Worm (Caenorhabditis elegans): ENCODE results near the gene scl-2.

scl-2 gene

DNA sequence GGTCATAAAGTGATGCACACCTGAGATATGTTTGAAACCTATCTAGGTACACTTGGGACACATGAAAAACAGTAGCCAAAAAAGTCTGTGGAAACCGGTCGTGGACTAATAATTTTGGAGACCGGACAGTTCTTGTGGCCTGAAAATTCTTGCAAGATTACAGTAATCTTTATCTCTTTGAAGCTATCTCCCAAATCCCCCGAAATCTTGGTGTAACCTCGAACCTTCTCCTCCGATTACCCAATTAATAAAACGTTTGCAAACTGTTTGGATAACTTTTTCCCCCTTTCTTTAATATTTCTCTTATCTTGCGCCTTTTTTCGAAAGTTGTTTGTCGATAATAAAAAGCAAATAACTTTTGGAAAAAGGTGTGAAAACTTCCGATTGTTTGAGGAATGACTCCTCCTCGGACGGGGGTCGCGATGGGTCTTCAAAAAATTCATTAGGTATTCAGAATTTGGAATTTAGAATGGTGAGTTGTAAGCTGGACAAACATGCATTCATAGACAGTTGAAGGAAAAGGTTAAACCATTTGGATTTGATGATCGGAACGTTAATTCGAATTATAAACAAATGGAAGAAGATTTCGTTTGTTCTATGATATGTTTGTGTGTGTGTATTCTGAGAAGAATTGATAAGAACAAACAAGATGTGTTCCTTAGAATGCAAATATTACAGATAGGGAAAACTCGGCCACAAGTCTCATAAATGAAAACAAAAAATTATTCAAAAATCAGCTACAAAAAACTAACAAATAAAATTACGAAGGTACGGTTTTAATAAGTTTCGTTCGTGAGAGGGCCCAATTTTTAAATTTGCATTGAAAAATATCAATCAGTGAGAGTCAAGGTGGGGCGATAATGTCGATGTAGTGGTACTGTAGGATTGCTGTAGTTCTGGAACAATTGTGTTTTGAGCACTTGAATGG lies 25.6 kb downstream of the scl-2 start (continued):
- TF ChIP-seq ceh-82 (tag; optimal IDR thresholded peaks at IDR 0.05) (no peak), jun-1 (tag; optimal IDR thresholded peaks at IDR 0.05) (no peak), nhr-77 (tag; optimal IDR thresholded peaks at IDR 0.05) (no peak), pha-4 (tag; optimal IDR thresholded peaks at IDR 0.05) (peak; percentile 24), unc-62 (GFP tag; optimal IDR thresholded peaks at IDR 0.05) (no peak), elt-2 (tag; optimal IDR thresholded peaks at IDR 0.05) (no peak), nhr-237 (tag; optimal IDR thresholded peaks at IDR 0.05) (no peak), ztf-11 (tag; optimal IDR thresholded peaks at IDR 0.05) (no peak), ceh-16 (tag; optimal IDR thresholded peaks at IDR 0.05) (no peak), nhr-25 (tag; optimal IDR thresholded peaks at IDR 0.05) (peak; percentile 3), nhr-23 (tag; optimal IDR thresholded peaks at IDR 0.05) (no peak)

DNA sequence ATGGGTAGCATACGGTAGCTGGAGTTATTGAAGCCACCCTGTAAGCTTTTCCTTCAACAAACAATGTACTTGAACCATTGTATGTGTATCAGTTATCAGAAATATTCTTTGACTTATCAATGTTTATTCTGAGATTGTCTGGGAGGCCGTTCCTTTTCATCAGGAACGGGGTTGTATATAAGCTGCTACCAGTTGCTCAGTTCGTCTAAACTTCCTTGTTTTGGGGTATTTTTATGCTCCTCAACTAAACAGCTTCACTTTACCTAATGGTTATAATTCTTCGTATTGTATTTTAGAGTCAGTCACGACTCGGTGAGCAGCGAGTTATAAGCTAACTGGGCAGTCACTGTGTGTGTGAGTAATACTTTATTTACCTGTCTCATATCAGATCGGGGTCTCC lies 28.2 kb downstream of the scl-2 start:
- TF ChIP-seq pha-4 (tag; optimal IDR thresholded peaks at IDR 0.05), result peak; percentile 17
- no peak for TF ChIP-seq ceh-9 (tag; optimal IDR thresholded peaks at IDR 0.05)
- TF ChIP-seq nfya-1 (tag; optimal IDR thresholded peaks at IDR 0.05; ENCODE audit: insufficient read depth), result no peak

DNA sequence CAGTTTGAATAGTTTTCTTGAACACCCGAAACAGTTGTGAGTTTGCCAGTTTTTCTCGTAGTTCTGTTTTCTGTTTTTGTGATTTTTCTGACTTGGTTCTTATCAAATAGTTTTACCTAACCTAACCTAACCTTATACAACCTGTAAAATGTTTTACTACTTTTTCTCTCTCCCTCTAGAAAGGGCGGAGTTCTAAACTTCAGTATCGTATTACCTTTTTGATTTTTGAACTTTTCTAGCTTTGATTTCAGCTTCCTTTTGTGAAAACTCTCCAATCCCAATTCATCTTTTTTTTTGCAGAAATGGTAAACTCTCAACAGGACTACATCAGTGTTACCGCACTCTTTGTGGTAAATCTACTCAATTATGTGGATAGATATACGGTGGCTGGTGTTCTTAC lies 29.2 kb downstream of the scl-2 start, which contains the start of gene spin-2:
Gene spin-2 (plus strand): TSS at position 301 of the 400 bp plus-strand sequence.
- TF ChIP-seq R02D3.7 (tag; optimal IDR thresholded peaks at IDR 0.05) (no peak), lin-39 (tag; optimal IDR thresholded peaks at IDR 0.05) (no peak), snpc-4 (tag; optimal IDR thresholded peaks at IDR 0.05) (no peak), zag-1 (tag; optimal IDR thresholded peaks at IDR 0.05) (no peak), ztf-11 (tag; optimal IDR thresholded peaks at IDR 0.05) (no peak), nhr-76 (tag; optimal IDR thresholded peaks at IDR 0.05) (no peak), ama-1 (optimal IDR thresholded peaks at IDR 0.05) (no peak), ceh-9 (tag; optimal IDR thresholded peaks at IDR 0.05) (no peak), hmg-11 (tag; optimal IDR thresholded peaks at IDR 0.05) (no peak), ztf-4 (tag; optimal IDR thresholded peaks at IDR 0.05) (no peak)

DNA sequence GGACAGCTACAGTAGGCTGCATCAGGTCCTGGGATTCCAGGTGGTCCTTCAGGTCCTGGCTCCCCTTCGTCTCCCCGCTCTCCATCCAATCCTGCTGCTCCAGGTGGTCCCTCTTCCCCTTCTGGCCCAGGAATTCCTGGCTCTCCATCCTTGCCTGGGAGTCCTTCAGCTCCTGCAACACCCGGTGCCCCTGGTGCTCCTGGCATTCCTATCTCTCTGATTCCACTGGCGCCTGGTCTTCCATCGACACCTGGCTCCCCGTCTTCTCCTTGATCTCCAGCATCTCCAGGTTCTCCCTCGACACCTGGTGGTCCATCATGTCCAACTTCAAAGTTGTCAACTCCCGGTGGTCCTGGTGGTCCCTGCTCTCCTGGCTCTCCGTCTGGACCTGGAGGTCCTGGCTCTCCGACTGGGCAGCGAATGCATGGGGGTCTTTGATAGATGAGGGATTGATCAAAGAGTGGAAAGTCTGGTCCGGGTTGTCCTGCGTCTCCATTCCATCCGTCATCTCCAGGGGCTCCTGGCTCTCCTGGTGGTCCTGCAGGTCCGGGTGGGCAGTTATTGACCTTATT lies 32.2 kb downstream of the scl-2 start:
- no peak for TF ChIP-seq skn-1 (tag; optimal IDR thresholded peaks at IDR 0.05)
- no peak for TF ChIP-seq nhr-11 (tag; optimal IDR thresholded peaks at IDR 0.05)
- no peak for TF ChIP-seq daf-12 (tag; optimal IDR thresholded peaks at IDR 0.05)
- no peak for TF ChIP-seq elt-3 (tag; optimal IDR thresholded peaks at IDR 0.05)
- no peak for TF ChIP-seq ztf-4 (tag; optimal IDR thresholded peaks at IDR 0.05)
- no peak for TF ChIP-seq fos-1 (tag; optimal IDR thresholded peaks at IDR 0.05)
- no peak for TF ChIP-seq lin-39 (tag; optimal IDR thresholded peaks at IDR 0.05)
- no peak for TF ChIP-seq ceh-82 (tag; optimal IDR thresholded peaks at IDR 0.05)
- no peak for TF ChIP-seq zag-1 (tag; optimal IDR thresholded peaks at IDR 0.05)
- no peak for TF ChIP-seq nhr-12 (tag; optimal IDR thresholded peaks at IDR 0.05)
- TF ChIP-seq nhr-28 (tag; optimal IDR thresholded peaks at IDR 0.05), result no peak

DNA sequence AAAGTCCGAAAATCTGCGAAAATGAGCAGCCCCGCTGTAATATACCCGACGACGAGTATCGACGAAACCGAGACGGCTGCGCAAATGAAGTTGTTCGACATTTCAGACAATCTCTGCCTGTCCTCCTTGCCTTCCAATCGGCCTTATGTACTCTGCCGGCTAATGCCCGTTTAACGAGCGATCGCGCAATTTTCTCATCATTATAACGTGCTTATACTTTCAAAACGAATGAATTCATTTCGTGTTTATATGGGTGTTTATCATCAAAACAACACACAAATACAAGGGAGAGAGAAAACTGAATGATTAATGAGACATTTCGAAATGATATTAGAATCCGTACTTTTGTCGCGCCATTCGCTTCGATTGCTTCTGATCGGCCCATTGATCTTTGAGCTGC lies 33.5 kb downstream of the scl-2 start, which contains the start of gene col-132:
Gene col-132 (minus strand): TSS at position 101 of the 400 bp plus-strand sequence.
- no peak for TF ChIP-seq pqm-1 (tag; optimal IDR thresholded peaks at IDR 0.05)
- no peak for TF ChIP-seq nhr-77 (tag; optimal IDR thresholded peaks at IDR 0.05)
- no peak for TF ChIP-seq nhr-11 (tag; optimal IDR thresholded peaks at IDR 0.05)
- no peak for TF ChIP-seq ZK546.5 (tag; optimal IDR thresholded peaks at IDR 0.05)
- no peak for TF ChIP-seq nhr-76 (tag; optimal IDR thresholded peaks at IDR 0.05)
- no peak for TF ChIP-seq nhr-28 (tag; optimal IDR thresholded peaks at IDR 0.05)
- TF ChIP-seq unc-62 (GFP tag; optimal IDR thresholded peaks at IDR 0.05), result no peak
- TF ChIP-seq mdl-1 (tag; optimal IDR thresholded peaks at IDR 0.05), result no peak
- no peak for TF ChIP-seq daf-12 (tag; optimal IDR thresholded peaks at IDR 0.05)
- no peak for TF ChIP-seq R02D3.7 (tag; optimal IDR thresholded peaks at IDR 0.05)
- TF ChIP-seq hmg-11 (tag; optimal IDR thresholded peaks at IDR 0.05), result no peak
- no peak for TF ChIP-seq aly-2 (tag; optimal IDR thresholded peaks at IDR 0.05)
- no peak for TF ChIP-seq snpc-4 (tag; optimal IDR thresholded peaks at IDR 0.05)
- TF ChIP-seq elt-2 (tag; optimal IDR thresholded peaks at IDR 0.05), result no peak
- no peak for TF ChIP-seq ztf-4 (tag; optimal IDR thresholded peaks at IDR 0.05)
- TF ChIP-seq jun-1 (tag; optimal IDR thresholded peaks at IDR 0.05), result no peak
- TF ChIP-seq zag-1 (tag; optimal IDR thresholded peaks at IDR 0.05), result no peak
- TF ChIP-seq nhr-12 (tag; optimal IDR thresholded peaks at IDR 0.05), result no peak

Data from whole organism, L3 larva.